Worm (Caenorhabditis elegans): Measurements from ENCODE around the gene R08C7.8.
A peak's percentile ranks its signal among the peaks of the same experiment; 100 is the strongest.

Gene R08C7.8

ce11 chrIV:4477009-4477471, 42.7 kb upstream of the R08C7.8 start, which contains the start of gene M01H9.3 (continued):
- no peak for TF ChIP-seq snpc-3.4 (tag; optimal IDR thresholded peaks at IDR 0.05)
- TF ChIP-seq F57C9.4 (tag; optimal IDR thresholded peaks at IDR 0.05) = no peak
- no peak for TF ChIP-seq xnd-1 (tag; optimal IDR thresholded peaks at IDR 0.05)
- TF ChIP-seq tbp1 (GFP tag; optimal IDR thresholded peaks at IDR 0.05) = peak; percentile 15
- TF ChIP-seq nhr-80 (tag; optimal IDR thresholded peaks at IDR 0.05) = peak; percentile 59
- TF ChIP-seq lin-26 (GFP tag; IDR thresholded peaks at IDR 0.05) = 0 out of 2 replicates have a peak, but pooled peaks have one; percentile 40
- TF ChIP-seq tlf-1 (GFP tag; optimal IDR thresholded peaks at IDR 0.05) = peak; percentile 4
- no peak for TF ChIP-seq B0035.1 (tag; optimal IDR thresholded peaks at IDR 0.05)
- TF ChIP-seq rpc-1 (optimal IDR thresholded peaks at IDR 0.05) = no peak
- no peak for TF ChIP-seq rpc-1 (tag; optimal IDR thresholded peaks at IDR 0.05)
- TF ChIP-seq bed-2 (GFP tag; IDR thresholded peaks at IDR 0.05) = no peak
- no peak for TF ChIP-seq nhr-90 (tag; optimal IDR thresholded peaks at IDR 0.05)
- TF ChIP-seq F33H1.4 (GFP tag; IDR thresholded peaks at IDR 0.05) = no peak
- no peak for TF ChIP-seq lin-35 (GFP tag; optimal IDR thresholded peaks at IDR 0.05)

DNA sequence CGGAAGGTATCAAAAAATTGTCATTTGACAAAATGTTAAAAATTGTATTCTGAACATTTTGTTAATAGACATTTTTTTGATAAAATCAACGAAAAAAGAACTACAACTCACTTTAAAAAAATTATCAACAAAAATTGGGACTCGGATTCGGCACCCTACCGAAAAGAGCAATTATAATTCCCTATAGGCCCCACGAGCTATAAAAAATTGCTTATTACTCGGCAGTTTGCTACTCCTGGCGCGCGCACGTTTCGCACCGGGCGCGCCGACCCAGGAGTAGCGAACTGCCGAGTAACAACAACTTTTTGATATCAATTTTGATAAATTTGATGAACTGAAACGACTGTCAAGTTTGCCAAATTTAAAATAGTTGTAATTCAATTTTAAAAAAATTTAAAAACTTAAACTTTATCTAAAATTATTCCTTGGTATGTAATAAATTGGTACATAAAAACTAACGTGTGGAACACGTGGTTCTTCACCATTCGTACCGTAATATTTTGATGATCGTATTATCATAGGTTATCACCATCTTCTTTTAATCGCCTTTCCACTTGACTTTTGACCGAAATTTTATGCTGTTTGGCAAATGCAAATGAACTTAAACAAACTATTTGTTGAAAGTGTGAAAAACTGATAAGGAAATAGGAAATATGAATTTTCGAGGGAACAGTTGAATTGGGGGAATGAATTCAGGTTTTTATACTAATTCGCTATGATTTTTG, 41.2 kb upstream of the R08C7.8 start:
- TF ChIP-seq Y79H2A.3 (GFP tag; conservative IDR thresholded peaks at IDR 0.05) = no peak
- TF ChIP-seq cebp-2 (GFP tag; IDR thresholded peaks at IDR 0.05) = no peak
- no peak for TF ChIP-seq F33H1.4 (GFP tag; IDR thresholded peaks at IDR 0.05)
- no peak for TF ChIP-seq ztf-22 (GFP tag; optimal IDR thresholded peaks at IDR 0.05)
- TF ChIP-seq hlh-26 (GFP tag; conservative IDR thresholded peaks at IDR 0.05) = no peak
- TF ChIP-seq ztf-28 (GFP tag; IDR thresholded peaks at IDR 0.05) = no peak
- no peak for TF ChIP-seq attf-5 (GFP tag; optimal IDR thresholded peaks at IDR 0.05)
- TF ChIP-seq F10E7.11 (tag; optimal IDR thresholded peaks at IDR 0.05) = no peak
- no peak for TF ChIP-seq ceh-91 (GFP tag; IDR thresholded peaks at IDR 0.05)
- no peak for TF ChIP-seq tbx-9 (tag; optimal IDR thresholded peaks at IDR 0.05; ENCODE audit: borderline replicate concordance)
- no peak for TF ChIP-seq attf-6 (GFP tag; IDR thresholded peaks at IDR 0.05)
- no peak for TF ChIP-seq xnd-1 (tag; optimal IDR thresholded peaks at IDR 0.05)
- 0 out of 2 replicates have a peak, but pooled peaks have one; percentile 9 for TF ChIP-seq mcd-1 (GFP tag; IDR thresholded peaks at IDR 0.05)
- TF ChIP-seq nfya-1 (tag; optimal IDR thresholded peaks at IDR 0.05; ENCODE audit: borderline replicate concordance, insufficient read depth) = no peak
- no peak for TF ChIP-seq him-1 (tag; optimal IDR thresholded peaks at IDR 0.05)
- TF ChIP-seq F55B11.4 (tag; optimal IDR thresholded peaks at IDR 0.05; ENCODE audit: borderline replicate concordance, insufficient read depth) = no peak
- no peak for TF ChIP-seq ceh-100 (GFP tag; IDR thresholded peaks at IDR 0.05)
- TF ChIP-seq mxl-1 (tag; optimal IDR thresholded peaks at IDR 0.05) = no peak
- no peak for TF ChIP-seq chd-7 (tag; optimal IDR thresholded peaks at IDR 0.05)
- no peak for TF ChIP-seq aptf-2 (GFP tag; conservative IDR thresholded peaks at IDR 0.05)
- TF ChIP-seq efl-1 (GFP tag; optimal IDR thresholded peaks at IDR 0.05) = no peak
- no peak for TF ChIP-seq tlf-1 (GFP tag; optimal IDR thresholded peaks at IDR 0.05)
- no peak for TF ChIP-seq lin-40 (tag; optimal IDR thresholded peaks at IDR 0.05)
- TF ChIP-seq snpc-3.4 (tag; optimal IDR thresholded peaks at IDR 0.05) = no peak
- TF ChIP-seq F23B12.7 (tag; optimal IDR thresholded peaks at IDR 0.05; ENCODE audit: insufficient read depth) = no peak
- no peak for TF ChIP-seq snpc-1.1 (tag; optimal IDR thresholded peaks at IDR 0.05; ENCODE audit: insufficient read depth)
- TF ChIP-seq Y53G8AR.9 (GFP tag; conservative IDR thresholded peaks at IDR 0.05) = no peak
- no peak for TF ChIP-seq F49E8.2 (tag; optimal IDR thresholded peaks at IDR 0.05; ENCODE audit: insufficient read depth)
- TF ChIP-seq hrde-1 (tag; optimal IDR thresholded peaks at IDR 0.05; ENCODE audit: borderline replicate concordance) = no peak
- TF ChIP-seq tbp1 (GFP tag; optimal IDR thresholded peaks at IDR 0.05) = no peak
- TF ChIP-seq C06A6.2 (GFP tag; conservative IDR thresholded peaks at IDR 0.05) = no peak
- TF ChIP-seq F57C9.4 (tag; optimal IDR thresholded peaks at IDR 0.05) = no peak
- TF ChIP-seq rcor-1 (GFP tag; IDR thresholded peaks at IDR 0.05) = no peak
- TF ChIP-seq repo-1 (tag; optimal IDR thresholded peaks at IDR 0.05) = peak; percentile 23
- no peak for TF ChIP-seq hmg-1.2 (GFP tag; IDR thresholded peaks at IDR 0.05)
- no peak for TF ChIP-seq nfya-2 (GFP tag; IDR thresholded peaks at IDR 0.05)
- TF ChIP-seq pha-4 (tag; optimal IDR thresholded peaks at IDR 0.05) = no peak

Data from whole organism, young adult.